Worm (Caenorhabditis elegans) whole organism, early embryonic: ENCODE measurements around the gene lbp-1.

Source experiments
- B0310.2 ChIP-seq: sonication (generic microtip); optimal IDR thresholded peaks from 2 replicates; lab custom pipeline; 2016; ENCODE audit warnings: mild to moderate bottlenecking, missing genetic modification characterization, missing compliant biosample characterization
- aly-1 ChIP-seq: sonication (generic microtip); optimal IDR thresholded peaks from 2 replicates; lab custom pipeline; 2016; ENCODE audit warnings: missing genetic modification characterization, missing compliant biosample characterization
- ama-1 ChIP-seq: fragments of 150-350 bp; optimal IDR thresholded peaks from 2 replicates; lab custom pipeline; 2014
- ets-7 ChIP-seq: sonication (generic microtip); optimal IDR thresholded peaks from 2 replicates; lab custom pipeline; 2016; ENCODE audit warnings: missing genotype, missing genetic modification characterization, missing compliant biosample characterization
- tra-4 ChIP-seq: sonication (generic microtip); optimal IDR thresholded peaks from 2 replicates; lab custom pipeline; 2017; ENCODE audit warnings: missing genetic modification characterization, missing compliant biosample characterization

DNA sequence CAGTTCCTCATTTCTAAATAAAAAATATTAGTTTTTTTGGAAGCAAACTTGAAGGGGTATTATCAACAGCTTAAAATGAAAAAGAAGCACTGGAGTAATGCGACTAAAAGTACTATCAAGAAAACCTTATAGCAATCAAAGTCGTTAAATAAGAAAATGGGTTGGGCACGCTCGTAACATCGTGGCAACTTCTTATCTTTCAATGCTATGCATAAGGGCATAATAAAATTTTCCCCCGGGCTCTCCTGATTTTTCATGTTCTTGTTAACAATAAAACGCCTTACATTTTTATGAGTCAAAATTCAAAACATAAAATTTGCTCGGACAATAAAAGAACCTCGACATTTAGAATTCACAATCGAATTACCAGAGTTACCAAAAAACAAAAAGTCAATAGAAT lies 15.3 kb upstream of the lbp-1 start, which contains the start of gene irg-7:
- TF ChIP-seq B0310.2 (tag; lab: Kevin White, UChicago), result no peak
- TF ChIP-seq aly-1 (tag; lab: Kevin White, UChicago), result no peak
- TF ChIP-seq ama-1 (lab: Kevin White, UChicago), result no peak
- no peak for TF ChIP-seq ets-7 (tag; lab: Kevin White, UChicago)
- no peak for TF ChIP-seq tra-4
